Fruit fly (Drosophila melanogaster): ENCODE measurements around the gene zormin.

The zormin gene

dm6 chr3L:2158689-2159310 is 7.3 kb upstream of the zormin start (continued):
- TF ChIP-seq CG3726 (GFP tag; IDR thresholded peaks at IDR 0.05) (0 out of 3 replicates have a peak, but pooled peaks have one; percentile 27), Med (GFP tag) (peak; percentile 79), CG5953 (GFP tag; IDR thresholded peaks at IDR 0.05) (0 out of 2 replicates have a peak, but pooled peaks have one; percentile 19), CG1832 (GFP tag; optimal IDR thresholded peaks at IDR 0.05) (no peak), toy (GFP tag; IDR thresholded peaks at IDR 0.05) (no peak), CG10959 (GFP tag; IDR thresholded peaks at IDR 0.05) (no peak), CG5180 (GFP tag; optimal IDR thresholded peaks at IDR 0.05) (peak; percentile 58), ranshi (GFP tag; IDR thresholded peaks at IDR 0.05) (0 out of 2 replicates have a peak, but pooled peaks have one; percentile 31), Vsx1 (GFP tag; optimal IDR thresholded peaks at IDR 0.05) (no peak), oc (tag; optimal IDR thresholded peaks at IDR 0.05) (peak; percentile 70), Adf1 (GFP tag; IDR thresholded peaks at IDR 0.05) (no peak), kay (GFP tag; optimal IDR thresholded peaks at IDR 0.05) (no peak), ATbp (GFP tag; optimal IDR thresholded peaks at IDR 0.05) (peak; percentile 67), CG10462 (GFP tag; optimal IDR thresholded peaks at IDR 0.05) (no peak), CG2202 (tag; optimal IDR thresholded peaks at IDR 0.05) (peak; percentile 38), E2f2 (GFP tag; IDR thresholded peaks at IDR 0.05) (peak; percentile 23; the same call in 1 of the 2 replicates), trem (tag; optimal IDR thresholded peaks at IDR 0.05) (peak; percentile 56), CG12391 (tag; optimal IDR thresholded peaks at IDR 0.05) (peak; percentile 62), CG7987 (GFP tag; optimal IDR thresholded peaks at IDR 0.05) (no peak), nerfin-1 (tag; optimal IDR thresholded peaks at IDR 0.05) (peak; percentile 54), sr (GFP tag; IDR thresholded peaks at IDR 0.05) (no peak), Optix (GFP tag; IDR thresholded peaks at IDR 0.05) (0 out of 3 replicates have a peak, but pooled peaks have one; percentile 8), Xrp1 (GFP tag; IDR thresholded peaks at IDR 0.05) (peak; percentile 78), CG10147 (GFP tag; optimal IDR thresholded peaks at IDR 0.05) (no peak), CG7271 (tag; optimal IDR thresholded peaks at IDR 0.05) (no peak), sna (GFP tag; IDR thresholded peaks at IDR 0.05; ENCODE audit: partially characterized antibody) (no peak), eyg (GFP tag; optimal IDR thresholded peaks at IDR 0.05) (no peak), Dek (tag; optimal IDR thresholded peaks at IDR 0.05) (no peak), abd-A (tag; optimal IDR thresholded peaks at IDR 0.05) (no peak), CG6791 (GFP tag; IDR thresholded peaks at IDR 0.05; ENCODE audit: partially characterized antibody) (no peak), CG4854 (GFP tag; optimal IDR thresholded peaks at IDR 0.05) (no peak), ro (GFP tag; IDR thresholded peaks at IDR 0.05) (no peak), CG17802 (tag; optimal IDR thresholded peaks at IDR 0.05) (peak; percentile 31), grn (GFP tag; optimal IDR thresholded peaks at IDR 0.05) (no peak), hth (optimal IDR thresholded peaks at IDR 0.05) (no peak), ato (GFP tag; IDR thresholded peaks at IDR 0.05; ENCODE audit: partially characterized antibody) (no peak), CG8290 (GFP tag; optimal IDR thresholded peaks at IDR 0.05) (peak; percentile 28), CG8290 (tag; optimal IDR thresholded peaks at IDR 0.05) (no peak), croc (GFP tag; conservative IDR thresholded peaks at IDR 0.05) (peak; percentile 61), CG7963 (GFP tag; IDR thresholded peaks at IDR 0.05; ENCODE audit: partially characterized antibody) (no peak), sens-2 (GFP tag; IDR thresholded peaks at IDR 0.05) (peak; percentile 44; the same call in 1 of the 2 replicates), sd (tag; optimal IDR thresholded peaks at IDR 0.05) (no peak), Scr (GFP tag; IDR thresholded peaks at IDR 0.05; ENCODE audit: partially characterized antibody) (no peak), CkIIα-i1 (GFP tag; IDR thresholded peaks at IDR 0.05) (no peak), chif (GFP tag; optimal IDR thresholded peaks at IDR 0.05) (peak; percentile 2 to 46), cato (GFP tag; optimal IDR thresholded peaks at IDR 0.05; ENCODE audit: borderline replicate concordance) (no peak), H2.0 (GFP tag; IDR thresholded peaks at IDR 0.05) (no peak), CG4360 (GFP tag; IDR thresholded peaks at IDR 0.05) (no peak; the same call in 1 of the 2 replicates), CG33557 (GFP tag; optimal IDR thresholded peaks at IDR 0.05) (peak; percentile 65), CG15479 (GFP tag; optimal IDR thresholded peaks at IDR 0.05) (no peak)

Data from whole organism, embryonic.